Fruit fly (Drosophila melanogaster) S2 (cell line): Measurements from ENCODE around the gene CG42846.

ENCODE experiments used
- CG8478 ChIP-seq: fragments of >200 bp; optimal IDR thresholded peaks from 2 replicates; lab custom pipeline; 2018
- CTCF ChIP-seq, 2 experiments: fragments of >200 bp; optimal IDR thresholded peaks; 2 replicates each; lab custom pipeline; 2018

DNA sequence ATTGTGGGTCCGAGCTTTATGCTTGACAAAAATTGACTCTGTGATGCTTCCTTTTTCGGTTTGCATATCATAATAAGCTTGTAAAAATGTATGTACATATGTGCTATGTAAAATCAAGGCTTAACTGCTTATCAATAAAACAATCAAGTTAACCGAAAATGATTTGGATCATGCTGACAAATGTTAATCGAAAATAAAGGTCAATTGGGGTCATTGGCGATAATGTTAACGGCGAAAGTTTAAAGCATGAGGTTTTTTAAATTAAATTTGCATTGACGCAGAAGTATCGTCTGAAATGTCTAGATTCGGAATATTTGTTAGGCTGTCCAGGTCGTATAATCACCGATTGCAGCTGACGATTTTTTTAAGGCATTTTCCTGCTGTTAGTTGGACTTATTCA is 15.1 kb downstream of the CG42846 start, which contains the start of gene Kaz1-ORFB:
- TF ChIP-seq CG8478 (lab: Kevin White, UChicago) (no peak), CTCF (optimal IDR thresholded peaks at IDR 0.05; lab: Kevin White, UChicago) (no peak)
